Fruit fly (Drosophila melanogaster) whole organism, embryonic: ENCODE measurements around the gene CG8562.

ENCODE experiments used
- Adf1 ChIP-seq: fragments of 200-800 bp; sonication (Bioruptor generic); IDR thresholded peaks from 2 replicates; pipeline ENCODE4 v1.3.6; 2022; ENCODE audit warnings: missing biosample characterization, missing genetic modification characterization
- Atf6 ChIP-seq: fragments of 200-800 bp; sonication (Bioruptor generic); IDR thresholded peaks from 2 replicates; pipeline ENCODE4 v1.3.6; 2022; ENCODE audit warnings: missing biosample characterization, missing genetic modification characterization
- Blimp-1 ChIP-seq: fragments of 200-800 bp; sonication (Bioruptor generic); optimal IDR thresholded peaks from 3 replicates; lab custom pipeline; 2018; ENCODE audit warnings: missing biosample characterization, missing genetic modification characterization, mild to moderate bottlenecking, moderate library complexity, missing genetic modification reagents
- BtbVII ChIP-seq: fragments of 200-800 bp; sonication (Bioruptor generic); optimal IDR thresholded peaks from 3 replicates; lab custom pipeline; 2017; ENCODE audit warnings: missing biosample characterization, mild to moderate bottlenecking, missing genetic modification characterization
- CG10321 ChIP-seq: fragments of 200-800 bp; sonication (Bioruptor generic); IDR thresholded peaks from 2 replicates; pipeline ENCODE4 v1.3.6; 2022; ENCODE audit warnings: missing biosample characterization, missing genetic modification characterization
- CG11723 ChIP-seq: fragments of 200-800 bp; sonication (Bioruptor generic); optimal IDR thresholded peaks from 2 replicates; lab custom pipeline; 2017; ENCODE audit warnings: missing biosample characterization, mild to moderate bottlenecking, missing genetic modification characterization
- CG12104 ChIP-seq: fragments of 200-800 bp; sonication (Bioruptor generic); optimal IDR thresholded peaks from 3 replicates; lab custom pipeline; 2016; ENCODE audit warnings: missing biosample characterization, missing genetic modification characterization
- CG12769 ChIP-seq: fragments of 200-800 bp; sonication (Bioruptor generic); optimal IDR thresholded peaks from 2 replicates; lab custom pipeline; 2019; ENCODE audit warnings: missing biosample characterization, mild to moderate bottlenecking, missing genetic modification characterization, moderate library complexity
- CG13424 ChIP-seq: fragments of 200-800 bp; sonication (Bioruptor generic); optimal IDR thresholded peaks from 2 replicates; lab custom pipeline; 2019; ENCODE audit warnings: missing biosample characterization, mild to moderate bottlenecking, missing genetic modification characterization, moderate library complexity
- CG15601 ChIP-seq: fragments of 200-800 bp; sonication (Bioruptor generic); optimal IDR thresholded peaks from 3 replicates; lab custom pipeline; 2019; ENCODE audit warnings: missing biosample characterization, mild to moderate bottlenecking, missing genetic modification characterization, moderate library complexity
- CG17359 ChIP-seq: fragments of 200-800 bp; sonication (Bioruptor generic); optimal IDR thresholded peaks from 3 replicates; lab custom pipeline; 2018; ENCODE audit warnings: missing biosample characterization, mild to moderate bottlenecking, missing genetic modification characterization, moderate library complexity
- CG17361 ChIP-seq: fragments of 200-800 bp; sonication (Bioruptor generic); IDR thresholded peaks from 3 replicates; pipeline ENCODE4 v1.3.6; 2022; ENCODE audit warnings: missing biosample characterization, missing genetic modification characterization
- CG18599 ChIP-seq: fragments of 200-800 bp; sonication (Bioruptor generic); optimal IDR thresholded peaks from 3 replicates; lab custom pipeline; 2017; ENCODE audit warnings: missing biosample characterization, missing genetic modification characterization, mild to moderate bottlenecking, moderate library complexity, missing genetic modification reagents
- CG34422 ChIP-seq: fragments of 200-800 bp; sonication (Bioruptor generic); IDR thresholded peaks from 3 replicates; pipeline ENCODE4 v1.3.6; 2022; ENCODE audit warnings: missing biosample characterization, missing genetic modification characterization
- CG7839 ChIP-seq: fragments of 200-800 bp; sonication (Bioruptor generic); optimal IDR thresholded peaks from 3 replicates; lab custom pipeline; 2018; ENCODE audit warnings: missing biosample characterization, mild to moderate bottlenecking, missing genetic modification characterization, moderate library complexity
- CG8089 ChIP-seq: fragments of 200-800 bp; sonication (Bioruptor generic); optimal IDR thresholded peaks from 3 replicates; lab custom pipeline; 2016; ENCODE audit warnings: missing biosample characterization, missing genetic modification characterization
- CG8388 ChIP-seq: fragments of 200-800 bp; sonication (Bioruptor generic); optimal IDR thresholded peaks from 2 replicates; lab custom pipeline; 2019; ENCODE audit warnings: missing biosample characterization, mild to moderate bottlenecking, missing genetic modification characterization, moderate library complexity
- CG8478 ChIP-seq: fragments of >200 bp; optimal IDR thresholded peaks from 2 replicates; lab custom pipeline; 2018
- CG9932 ChIP-seq: fragments of 200-800 bp; sonication (Bioruptor generic); IDR thresholded peaks from 2 replicates; pipeline ENCODE4 v1.3.6; 2022; ENCODE audit warnings: missing biosample characterization, missing genetic modification characterization
- D19B ChIP-seq: fragments of 200-800 bp; sonication (Bioruptor generic); optimal IDR thresholded peaks from 2 replicates; lab custom pipeline; 2017; ENCODE audit warnings: missing biosample characterization, mild to moderate bottlenecking, missing genetic modification characterization
- Dbx ChIP-seq: fragments of 200-800 bp; sonication (Bioruptor generic); IDR thresholded peaks from 3 replicates; pipeline ENCODE4 v1.3.6; 2022; ENCODE audit warnings: missing biosample characterization, missing genetic modification characterization
- Drgx ChIP-seq: fragments of 200-800 bp; sonication (Bioruptor generic); IDR thresholded peaks from 2 replicates; pipeline ENCODE4 v1.3.6; 2022; ENCODE audit warnings: missing biosample characterization, missing genetic modification characterization
- HHEX ChIP-seq: fragments of 200-800 bp; sonication (Bioruptor generic); optimal IDR thresholded peaks from 3 replicates; lab custom pipeline; 2017; ENCODE audit warnings: missing biosample characterization, mild to moderate bottlenecking, missing genetic modification characterization, missing genetic modification reagents
- HLH3B ChIP-seq: fragments of 200-800 bp; sonication (Bioruptor generic); IDR thresholded peaks from 2 replicates; pipeline ENCODE4 v1.3.6; 2022; ENCODE audit warnings: missing biosample characterization, missing genetic modification characterization
- Med ChIP-seq: fragments of 200-800 bp; sonication (Bioruptor generic); peaks from one replicate; lab custom pipeline; 2016; ENCODE audit warnings: missing biosample characterization, missing genetic modification characterization, mild to moderate bottlenecking, inconsistent platforms, moderate library complexity
- Meics ChIP-seq: fragments of 200-800 bp; sonication (Bioruptor generic); optimal IDR thresholded peaks from 2 replicates; lab custom pipeline; 2017; ENCODE audit warnings: missing biosample characterization, mild to moderate bottlenecking, missing genetic modification characterization
- PHDP ChIP-seq: fragments of 200-800 bp; sonication (Bioruptor generic); optimal IDR thresholded peaks from 3 replicates; lab custom pipeline; 2018; ENCODE audit warnings: missing biosample characterization, mild to moderate bottlenecking, missing genetic modification characterization, moderate library complexity
- Sox102F ChIP-seq: fragments of 200-800 bp; sonication (Bioruptor generic); optimal IDR thresholded peaks from 2 replicates; lab custom pipeline; 2018; ENCODE audit warnings: missing biosample characterization, mild to moderate bottlenecking, missing genetic modification characterization, moderate library complexity
- abd-A ChIP-seq: fragments of 200-800 bp; sonication (Bioruptor generic); optimal IDR thresholded peaks from 3 replicates; lab custom pipeline; 2019; ENCODE audit warnings: missing biosample characterization, mild to moderate bottlenecking, missing genetic modification characterization, moderate library complexity
- ap ChIP-seq: fragments of 200-800 bp; sonication (Bioruptor generic); IDR thresholded peaks from 2 replicates; pipeline ENCODE4 v1.3.6; 2022; ENCODE audit warnings: missing biosample characterization, missing genetic modification characterization
- bsh ChIP-seq, 2 experiments: fragments of 200-800 bp; sonication (Bioruptor generic); optimal IDR thresholded peaks; 2 replicates each; lab custom pipeline; 2017 to 2018; ENCODE audit warnings: mild to moderate bottlenecking in 2 of 2, missing biosample characterization in 2 of 2, missing genetic modification characterization in 2 of 2, moderate library complexity in 1 of 2
- caup ChIP-seq: fragments of 200-800 bp; sonication (Bioruptor generic); optimal IDR thresholded peaks from 3 replicates; lab custom pipeline; 2017; ENCODE audit warnings: missing biosample characterization, mild to moderate bottlenecking, missing genetic modification characterization, moderate library complexity; ENCODE audit not compliant: severe bottlenecking
- ci ChIP-seq: fragments of 200-800 bp; sonication (Bioruptor generic); IDR thresholded peaks from 3 replicates; pipeline ENCODE4 v1.3.6; 2022; ENCODE audit warnings: missing biosample characterization, missing genetic modification characterization
- crol ChIP-seq: fragments of 200-800 bp; sonication (Bioruptor generic); IDR thresholded peaks from 2 replicates; pipeline ENCODE4 v1.3.6; 2022; ENCODE audit warnings: missing biosample characterization, missing genetic modification characterization
- exex ChIP-seq: fragments of 200-800 bp; sonication (Bioruptor generic); optimal IDR thresholded peaks from 4 replicates; lab custom pipeline; 2018; ENCODE audit warnings: missing biosample characterization, mild to moderate bottlenecking, missing genetic modification characterization, moderate library complexity
- fru ChIP-seq: fragments of >200 bp; optimal IDR thresholded peaks from 2 replicates; lab custom pipeline; 2017
- gce ChIP-seq: fragments of 200-800 bp; sonication (Bioruptor generic); IDR thresholded peaks from 3 replicates; pipeline ENCODE4 v1.3.6; 2022; ENCODE audit warnings: missing biosample characterization, missing genetic modification characterization
- ham ChIP-seq: fragments of 200-800 bp; sonication (Bioruptor generic); IDR thresholded peaks from 2 replicates; pipeline ENCODE4 v1.3.6; 2022; ENCODE audit warnings: missing biosample characterization, missing genetic modification characterization
- hkb ChIP-seq, 2 experiments: fragments of 200-800 bp in 1 of 2; fragments of >200 bp in 1 of 2; sonication (Bioruptor generic) in 1 of 2; IDR thresholded peaks in 1 of 2; optimal IDR thresholded peaks in 1 of 2; 2 replicates each; pipeline versions ENCODE4 v1.3.6 to Lab custom; 2017 to 2022; ENCODE audit warnings: missing biosample characterization in 1 of 2, missing genetic modification characterization in 1 of 2
- klu ChIP-seq: fragments of 200-800 bp; sonication (Bioruptor generic); IDR thresholded peaks from 2 replicates; pipeline ENCODE4 v1.3.6; 2022; ENCODE audit warnings: missing biosample characterization, missing genetic modification characterization
- nau ChIP-seq: fragments of 200-800 bp; sonication (Bioruptor generic); optimal IDR thresholded peaks from 3 replicates; lab custom pipeline; 2017; ENCODE audit warnings: missing biosample characterization, mild to moderate bottlenecking, missing genetic modification characterization, missing genetic modification reagents
- ro ChIP-seq: fragments of 200-800 bp; sonication (Bioruptor generic); IDR thresholded peaks from 2 replicates; pipeline ENCODE4 v1.3.6; 2022; ENCODE audit warnings: missing biosample characterization, missing genetic modification characterization
- row ChIP-seq: fragments of 200-800 bp; sonication (Bioruptor generic); IDR thresholded peaks from 3 replicates; pipeline ENCODE4 v1.3.6; 2022; ENCODE audit warnings: missing biosample characterization, missing genetic modification characterization
- sug ChIP-seq: fragments of 200-800 bp; optimal IDR thresholded peaks from 2 replicates; lab custom pipeline; 2019; ENCODE audit warnings: missing biosample characterization, mild to moderate bottlenecking, missing genetic modification characterization, moderate library complexity
- yki ChIP-seq: fragments of >200 bp; optimal IDR thresholded peaks from 3 replicates; lab custom pipeline; 2018
- zen2 ChIP-seq: fragments of 200-800 bp; sonication (Bioruptor generic); IDR thresholded peaks from 3 replicates; pipeline ENCODE4 v1.3.6; 2022; ENCODE audit warnings: missing biosample characterization, missing genetic modification characterization; ENCODE audit not compliant: partially characterized antibody

The CG8562 gene

dm6 chr3L:7433325-7433827 lies 35.3 kb downstream of the CG8562 start (continued):
- no peak for TF ChIP-seq hkb (optimal IDR thresholded peaks at IDR 0.05; lab: Kevin White, UChicago)
- TF ChIP-seq hkb (GFP tag; IDR thresholded peaks at IDR 0.05; lab: Robert Waterston, UW), result no peak
- peak; percentile 19 for TF ChIP-seq abd-A
- no peak for TF ChIP-seq HHEX (GFP tag; lab: Kevin White, UChicago)
- peak; percentile 28; the same call in 1 of the 3 replicates for TF ChIP-seq CG17361
- no peak for TF ChIP-seq CG12104 (GFP tag; lab: Kevin White, UChicago)
- TF ChIP-seq bsh (GFP tag; optimal IDR thresholded peaks at IDR 0.05; lab: Kevin White, UChicago), result peak; percentile 29 to 51
- TF ChIP-seq caup (GFP tag; lab: Kevin White, UChicago), result no peak
- peak; percentile 27 for TF ChIP-seq Blimp-1
- TF ChIP-seq ro (GFP tag; lab: Robert Waterston, UW), result no peak
- TF ChIP-seq Dbx (GFP tag; lab: Robert Waterston, UW), result 0 out of 3 replicates have a peak, but pooled peaks have one; percentile 39
- TF ChIP-seq ham (GFP tag; lab: Robert Waterston, UW), result no peak
- peak; percentile 10 for TF ChIP-seq CG17359 (tag; lab: Kevin White, UChicago)
- no peak for TF ChIP-seq CG18599
- 0 out of 3 replicates have a peak, but pooled peaks have one; percentile 11 for TF ChIP-seq CG34422 (GFP tag; lab: Robert Waterston, UW)
- TF ChIP-seq CG7839 (tag; lab: Kevin White, UChicago), result peak; percentile 27
- peak; percentile 34; the same call in 1 of the 2 replicates for TF ChIP-seq Adf1 (GFP tag; lab: Robert Waterston, UW)
- peak; percentile 48; the same call in 1 of the 3 replicates for TF ChIP-seq row (GFP tag; lab: Robert Waterston, UW)
- TF ChIP-seq HLH3B (GFP tag; lab: Robert Waterston, UW), result peak; percentile 33; the same call in 1 of the 2 replicates
- TF ChIP-seq CG8388, result peak; percentile 11
- TF ChIP-seq Drgx (GFP tag; lab: Robert Waterston, UW), result peak; percentile 63
- TF ChIP-seq CG8089, result no peak
- TF ChIP-seq Sox102F (GFP tag; lab: Kevin White, UChicago), result peak; percentile 35
- no peak for TF ChIP-seq exex (tag; lab: Kevin White, UChicago)
- TF ChIP-seq Meics, result peak; percentile 12
- peak; percentile 6; the same call in 1 of the 2 replicates for TF ChIP-seq CG10321 (GFP tag; lab: Robert Waterston, UW)
- TF ChIP-seq PHDP (tag; lab: Kevin White, UChicago), result peak; percentile 31
- TF ChIP-seq CG11723 (GFP tag; lab: Kevin White, UChicago), result no peak
- TF ChIP-seq ap (GFP tag; lab: Robert Waterston, UW), result no peak
- peak; percentile 13 for TF ChIP-seq CG13424
- TF ChIP-seq Atf6 (GFP tag; lab: Robert Waterston, UW), result peak; percentile 48; the same call in 1 of the 2 replicates
- TF ChIP-seq gce (GFP tag; lab: Robert Waterston, UW), result no peak

DNA sequence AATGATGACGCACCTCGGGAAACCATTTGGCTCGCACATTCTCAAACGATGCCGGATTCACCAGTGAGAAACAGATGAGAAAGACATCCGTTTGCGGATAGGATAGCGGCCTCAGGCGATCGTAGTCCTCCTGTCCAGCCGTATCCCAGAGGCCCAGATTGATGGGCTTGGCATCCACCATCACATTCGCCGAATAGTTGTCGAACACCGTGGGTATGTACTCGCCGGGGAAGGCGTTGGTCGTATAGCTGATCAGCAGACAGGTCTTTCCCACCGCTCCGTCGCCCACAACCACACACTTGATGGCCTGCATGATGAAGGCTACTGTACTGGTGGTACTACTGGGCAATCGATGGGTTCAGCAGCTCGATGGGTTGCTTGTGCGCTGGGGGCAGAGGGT lies 36.1 kb downstream of the CG8562 start:
- no peak for TF ChIP-seq nau (GFP tag; lab: Kevin White, UChicago)
- TF ChIP-seq BtbVII (GFP tag; lab: Kevin White, UChicago), result no peak
- TF ChIP-seq Blimp-1, result no peak
- TF ChIP-seq sug (tag; lab: Kevin White, UChicago), result no peak
- TF ChIP-seq D19B (GFP tag; lab: Kevin White, UChicago), result peak; percentile 23
- TF ChIP-seq klu (GFP tag; lab: Robert Waterston, UW), result no peak
- peak; percentile 43; the same call in 1 of the 3 replicates for TF ChIP-seq ci (GFP tag; lab: Robert Waterston, UW)
- TF ChIP-seq CG12769 (tag; lab: Kevin White, UChicago), result peak; percentile 4
- TF ChIP-seq zen2 (GFP tag; lab: Robert Waterston, UW), result 0 out of 3 replicates have a peak, but pooled peaks have one; percentile 51
- 0 out of 2 replicates have a peak, but pooled peaks have one; percentile 18 for TF ChIP-seq CG9932 (GFP tag; lab: Robert Waterston, UW)
- peak; percentile 22 for TF ChIP-seq CG8478 (lab: Kevin White, UChicago)
- no peak for TF ChIP-seq fru (lab: Kevin White, UChicago)
- no peak for TF ChIP-seq CG15601 (tag; lab: Kevin White, UChicago)
- no peak for TF ChIP-seq yki
- TF ChIP-seq Med (GFP tag; lab: Kevin White, UChicago), result peak; percentile 74
- TF ChIP-seq crol (GFP tag; lab: Robert Waterston, UW), result peak; percentile 41; the same call in 1 of the 2 replicates
